Fruit fly (Drosophila melanogaster) whole organism, embryonic: Measurements from ENCODE around the gene Pfdn2.
A peak's percentile ranks its signal among the peaks of the same experiment; 100 is the strongest.

ENCODE experiments used
- ATbp ChIP-seq: fragments of 200-800 bp; sonication (Bioruptor generic); optimal IDR thresholded peaks from 2 replicates; lab custom pipeline; 2017; ENCODE audit warnings: missing biosample characterization, mild to moderate bottlenecking, missing genetic modification characterization, missing genetic modification reagents
- Atf-2 ChIP-seq: fragments of 200-800 bp; sonication (Bioruptor generic); optimal IDR thresholded peaks from 2 replicates; lab custom pipeline; 2016; ENCODE audit warnings: missing biosample characterization, missing genetic modification characterization
- B-H2 ChIP-seq: fragments of 200-800 bp; sonication (Bioruptor generic); optimal IDR thresholded peaks from 2 replicates; lab custom pipeline; 2018; ENCODE audit warnings: missing biosample characterization, mild to moderate bottlenecking, missing genetic modification characterization
- CG1024 ChIP-seq: fragments of 200-800 bp; sonication (Bioruptor generic); IDR thresholded peaks from 2 replicates; pipeline ENCODE4 v1.3.6; 2022; ENCODE audit warnings: missing biosample characterization, missing genetic modification characterization
- CG11093 ChIP-seq: fragments of 200-800 bp; sonication (Bioruptor generic); IDR thresholded peaks from 3 replicates; pipeline ENCODE4 v1.3.6; 2022; ENCODE audit warnings: missing biosample characterization, missing genetic modification characterization
- CG11723 ChIP-seq: fragments of 200-800 bp; sonication (Bioruptor generic); optimal IDR thresholded peaks from 2 replicates; lab custom pipeline; 2017; ENCODE audit warnings: missing biosample characterization, mild to moderate bottlenecking, missing genetic modification characterization
- CG12219 ChIP-seq: fragments of 200-800 bp; sonication (Bioruptor generic); optimal IDR thresholded peaks from 3 replicates; lab custom pipeline; 2018; ENCODE audit warnings: missing biosample characterization, mild to moderate bottlenecking, missing genetic modification characterization
- CG1233 ChIP-seq: fragments of 200-800 bp; sonication (Bioruptor generic); optimal IDR thresholded peaks from 4 replicates; lab custom pipeline; 2018; ENCODE audit warnings: missing biosample characterization, mild to moderate bottlenecking, missing genetic modification characterization
- CG12659 ChIP-seq: fragments of 200-800 bp; sonication (Bioruptor generic); optimal IDR thresholded peaks from 3 replicates; lab custom pipeline; 2017; ENCODE audit warnings: mild to moderate bottlenecking, missing biosample characterization, missing genetic modification reagents, missing genetic modification characterization
- CG12744 ChIP-seq: fragments of 200-800 bp; sonication (Bioruptor generic); optimal IDR thresholded peaks from 2 replicates; lab custom pipeline; 2016; ENCODE audit warnings: missing biosample characterization, missing genetic modification characterization
- CG14014 ChIP-seq: fragments of 200-800 bp; sonication (Bioruptor generic); IDR thresholded peaks from 2 replicates; pipeline ENCODE4 v1.3.6; 2022; ENCODE audit warnings: missing biosample characterization, missing genetic modification characterization
- CG1602 ChIP-seq: fragments of 200-800 bp; sonication (Bioruptor generic); optimal IDR thresholded peaks from 3 replicates; lab custom pipeline; 2016; ENCODE audit warnings: missing biosample characterization, missing genetic modification characterization
- CG17328 ChIP-seq: fragments of 200-800 bp; sonication (Bioruptor generic); IDR thresholded peaks from 2 replicates; pipeline ENCODE4 v1.3.6; 2022; ENCODE audit warnings: missing biosample characterization, missing genetic modification characterization
- CG31224 ChIP-seq: fragments of 200-800 bp; sonication (Bioruptor generic); IDR thresholded peaks from 2 replicates; pipeline ENCODE4 v1.3.6; 2022; ENCODE audit warnings: missing biosample characterization, missing genetic modification characterization
- CG33557 ChIP-seq: fragments of 200-800 bp; sonication (Bioruptor generic); optimal IDR thresholded peaks from 2 replicates; lab custom pipeline; 2019; ENCODE audit warnings: missing biosample characterization, mild to moderate bottlenecking, missing genetic modification characterization, moderate library complexity
- CG3726 ChIP-seq: fragments of 200-800 bp; sonication (Bioruptor generic); IDR thresholded peaks from 3 replicates; pipeline ENCODE4, ENCODE4 v1.3.6; 2022; ENCODE audit warnings: missing biosample characterization, missing genetic modification characterization
- CG3847 ChIP-seq: fragments of 200-800 bp; sonication (Bioruptor generic); IDR thresholded peaks from 2 replicates; pipeline ENCODE4 v1.3.6; 2022; ENCODE audit warnings: missing biosample characterization, missing genetic modification characterization
- CG4404 ChIP-seq: fragments of 200-800 bp; sonication (Bioruptor generic); IDR thresholded peaks from 2 replicates; pipeline ENCODE4 v1.3.6; 2022; ENCODE audit warnings: missing biosample characterization, missing genetic modification characterization
- CG4730 ChIP-seq: fragments of 200-800 bp; sonication (Bioruptor generic); IDR thresholded peaks from 2 replicates; pipeline ENCODE4 v1.3.6; 2022; ENCODE audit warnings: missing biosample characterization, missing genetic modification characterization
- CG8388 ChIP-seq: fragments of 200-800 bp; sonication (Bioruptor generic); optimal IDR thresholded peaks from 2 replicates; lab custom pipeline; 2019; ENCODE audit warnings: missing biosample characterization, mild to moderate bottlenecking, missing genetic modification characterization, moderate library complexity
- Doc2 ChIP-seq: fragments of 200-800 bp; sonication (Bioruptor generic); IDR thresholded peaks from 2 replicates; pipeline ENCODE4 v1.3.6; 2022; ENCODE audit warnings: missing biosample characterization, missing genetic modification characterization
- Elba2 ChIP-seq: fragments of 200-800 bp; sonication (Bioruptor generic); optimal IDR thresholded peaks from 3 replicates; lab custom pipeline; 2016; ENCODE audit warnings: missing biosample characterization, missing genetic modification characterization
- Fer3 ChIP-seq: fragments of 200-800 bp; sonication (Bioruptor generic); optimal IDR thresholded peaks from 2 replicates; lab custom pipeline; 2018; ENCODE audit warnings: missing biosample characterization, mild to moderate bottlenecking, missing genetic modification characterization, moderate library complexity
- HmgD ChIP-seq: fragments of 200-800 bp; sonication (Bioruptor generic); optimal IDR thresholded peaks from 3 replicates; lab custom pipeline; 2016; ENCODE audit warnings: missing biosample characterization, missing genetic modification characterization
- HmgZ ChIP-seq: fragments of 200-800 bp; sonication (Bioruptor generic); optimal IDR thresholded peaks from 2 replicates; lab custom pipeline; 2018; ENCODE audit warnings: missing biosample characterization, mild to moderate bottlenecking, missing genetic modification characterization
- Jarid2 ChIP-seq: fragments of 200-800 bp; sonication (Bioruptor generic); optimal IDR thresholded peaks from 3 replicates; lab custom pipeline; 2017; ENCODE audit warnings: mild to moderate bottlenecking, missing biosample characterization, missing genetic modification reagents, missing genetic modification characterization
- MBD-R2 ChIP-seq: fragments of 200-800 bp; sonication (Bioruptor generic); IDR thresholded peaks from 2 replicates; pipeline ENCODE4 v1.3.6; 2022; ENCODE audit warnings: missing biosample characterization, missing genetic modification characterization
- Mad ChIP-seq: fragments of 200-800 bp; sonication (Bioruptor generic); optimal IDR thresholded peaks from 2 replicates; lab custom pipeline; 2016; ENCODE audit warnings: missing biosample characterization, missing genetic modification characterization
- NC2α ChIP-seq: fragments of 200-800 bp; sonication (Bioruptor generic); optimal IDR thresholded peaks from 2 replicates; lab custom pipeline; 2016; ENCODE audit warnings: missing biosample characterization, missing genetic modification characterization
- NC2β ChIP-seq: fragments of 200-800 bp; sonication (Bioruptor generic); optimal IDR thresholded peaks from 2 replicates; lab custom pipeline; 2016; ENCODE audit warnings: missing biosample characterization, missing genetic modification characterization
- ash1 ChIP-seq: fragments of 200-800 bp; sonication (Bioruptor generic); optimal IDR thresholded peaks from 2 replicates; lab custom pipeline; 2018; ENCODE audit warnings: missing biosample characterization, mild to moderate bottlenecking, missing genetic modification characterization
- bab2 ChIP-seq: fragments of 200-800 bp; sonication (Bioruptor generic); optimal IDR thresholded peaks from 2 replicates; lab custom pipeline; 2016; ENCODE audit warnings: missing biosample characterization, missing genetic modification characterization
- cas ChIP-seq: fragments of 200-800 bp; sonication (Bioruptor generic); IDR thresholded peaks from 2 replicates; pipeline ENCODE4 v1.3.6; 2022; ENCODE audit warnings: missing biosample characterization, missing genetic modification characterization
- cg ChIP-seq: fragments of 200-800 bp; sonication (Bioruptor generic); optimal IDR thresholded peaks from 3 replicates; lab custom pipeline; 2019; ENCODE audit warnings: missing biosample characterization, mild to moderate bottlenecking, missing genetic modification characterization, moderate library complexity
- croc ChIP-seq: fragments of 200-800 bp; sonication (Bioruptor generic); conservative IDR thresholded peaks from 3 replicates; pipeline ENCODE4 v1.3.6; 2022; ENCODE audit warnings: missing biosample characterization, missing genetic modification characterization
- cwo ChIP-seq: fragments of 200-800 bp; sonication (Bioruptor generic); optimal IDR thresholded peaks from 3 replicates; lab custom pipeline; 2017; ENCODE audit warnings: missing biosample characterization, missing genetic modification characterization, mild to moderate bottlenecking, moderate library complexity, missing genetic modification reagents
- ems ChIP-seq: fragments of 200-800 bp; sonication (Bioruptor generic); optimal IDR thresholded peaks from 3 replicates; lab custom pipeline; 2016; ENCODE audit warnings: missing biosample characterization, missing genetic modification characterization
- fu2 ChIP-seq: fragments of 200-800 bp; sonication (Bioruptor generic); optimal IDR thresholded peaks from 2 replicates; lab custom pipeline; 2016; ENCODE audit warnings: missing biosample characterization, missing genetic modification characterization
- gfzf ChIP-seq: fragments of 200-800 bp; sonication (Bioruptor generic); optimal IDR thresholded peaks from 2 replicates; lab custom pipeline; 2016; ENCODE audit warnings: missing biosample characterization, mild to moderate bottlenecking, missing genetic modification characterization, moderate library complexity
- gsb-n ChIP-seq: fragments of 200-800 bp; sonication (Bioruptor generic); optimal IDR thresholded peaks from 3 replicates; lab custom pipeline; 2018; ENCODE audit warnings: missing biosample characterization, mild to moderate bottlenecking, missing genetic modification characterization
- hkb ChIP-seq, 2 experiments: fragments of 200-800 bp in 1 of 2; fragments of >200 bp in 1 of 2; sonication (Bioruptor generic) in 1 of 2; IDR thresholded peaks in 1 of 2; optimal IDR thresholded peaks in 1 of 2; 2 replicates each; pipeline versions ENCODE4 v1.3.6 to Lab custom; 2017 to 2022; ENCODE audit warnings: missing biosample characterization in 1 of 2, missing genetic modification characterization in 1 of 2
- lab ChIP-seq: fragments of 200-800 bp; sonication (Bioruptor generic); optimal IDR thresholded peaks from 3 replicates; lab custom pipeline; 2017; ENCODE audit warnings: missing biosample characterization, missing genetic modification characterization, mild to moderate bottlenecking, moderate library complexity, missing genetic modification reagents
- pfk ChIP-seq: fragments of 200-800 bp; sonication (Bioruptor generic); optimal IDR thresholded peaks from 2 replicates; lab custom pipeline; 2018; ENCODE audit warnings: missing biosample characterization, mild to moderate bottlenecking, missing genetic modification characterization, moderate library complexity
- ro ChIP-seq: fragments of 200-800 bp; sonication (Bioruptor generic); IDR thresholded peaks from 2 replicates; pipeline ENCODE4 v1.3.6; 2022; ENCODE audit warnings: missing biosample characterization, missing genetic modification characterization
- row ChIP-seq: fragments of 200-800 bp; sonication (Bioruptor generic); IDR thresholded peaks from 3 replicates; pipeline ENCODE4 v1.3.6; 2022; ENCODE audit warnings: missing biosample characterization, missing genetic modification characterization
- sima ChIP-seq: fragments of 200-800 bp; sonication (Bioruptor generic); optimal IDR thresholded peaks from 2 replicates; lab custom pipeline; 2016; ENCODE audit warnings: missing biosample characterization, missing genetic modification characterization
- slp2 ChIP-seq: fragments of 200-800 bp; sonication (Bioruptor generic); optimal IDR thresholded peaks from 2 replicates; lab custom pipeline; 2016; ENCODE audit warnings: missing biosample characterization, missing genetic modification characterization
- tap ChIP-seq: fragments of 200-800 bp; optimal IDR thresholded peaks from 3 replicates; lab custom pipeline; 2019; ENCODE audit warnings: missing biosample characterization, mild to moderate bottlenecking, missing genetic modification characterization, moderate library complexity
- toy ChIP-seq: fragments of 200-800 bp; sonication (Bioruptor generic); IDR thresholded peaks from 2 replicates; pipeline ENCODE4 v1.3.6; 2022; ENCODE audit warnings: missing biosample characterization, missing genetic modification characterization
- ttk ChIP-seq: fragments of 200-800 bp; sonication (Bioruptor generic); IDR thresholded peaks from 2 replicates; pipeline ENCODE4 v2.1.2; 2022; ENCODE audit warnings: missing biosample characterization, missing genetic modification characterization
- tx ChIP-seq: fragments of 200-800 bp; sonication (Bioruptor generic); optimal IDR thresholded peaks from 2 replicates; lab custom pipeline; 2016; ENCODE audit warnings: missing biosample characterization, missing genetic modification characterization
- zf30C ChIP-seq: fragments of 200-800 bp; sonication (Bioruptor generic); optimal IDR thresholded peaks from 3 replicates; lab custom pipeline; 2018; ENCODE audit warnings: missing biosample characterization, mild to moderate bottlenecking, missing genetic modification characterization

Pfdn2 gene

DNA sequence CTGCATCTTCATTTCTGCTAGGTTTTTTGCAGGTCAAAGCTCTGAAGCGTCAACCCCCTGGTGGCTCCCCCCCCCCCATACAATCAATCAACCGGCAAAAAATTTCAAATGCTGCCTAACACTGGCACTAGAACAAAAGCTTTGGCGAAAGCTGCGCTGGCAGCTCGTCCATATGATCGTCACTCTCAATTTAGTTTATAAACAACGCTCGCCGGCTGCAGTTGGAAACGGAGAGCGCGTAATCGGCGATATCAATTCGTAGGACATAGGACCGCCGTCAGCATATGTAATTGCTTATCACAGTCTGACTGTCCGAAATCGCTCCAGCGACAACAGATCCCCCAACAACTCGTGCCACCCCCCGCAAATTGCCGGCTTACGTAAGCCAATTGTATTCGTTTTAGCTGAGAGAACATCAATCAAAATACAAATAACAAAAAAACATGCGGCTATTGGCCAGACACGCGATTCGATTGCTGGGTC is 3.8 kb downstream of the Pfdn2 start, which contains the start of gene Mocs1 (continued):
- TF ChIP-seq gfzf: no peak
- no peak for TF ChIP-seq tap
- TF ChIP-seq ATbp: no peak
- TF ChIP-seq CG3726: no peak
- TF ChIP-seq NC2α (GFP tag; lab: Kevin White, UChicago): no peak
- TF ChIP-seq gsb-n (tag; lab: Kevin White, UChicago): no peak
- TF ChIP-seq CG31224 (GFP tag; lab: Robert Waterston, UW): no peak
- peak; percentile 36 for TF ChIP-seq B-H2
- no peak for TF ChIP-seq toy (GFP tag; lab: Robert Waterston, UW)
- TF ChIP-seq bab2 (GFP tag; lab: Kevin White, UChicago): no peak
- TF ChIP-seq hkb (optimal IDR thresholded peaks at IDR 0.05; lab: Kevin White, UChicago): no peak
- peak; percentile 17; the same call in 1 of the 2 replicates for TF ChIP-seq hkb (GFP tag; IDR thresholded peaks at IDR 0.05; lab: Robert Waterston, UW)
- TF ChIP-seq slp2: no peak
- no peak for TF ChIP-seq pfk
- TF ChIP-seq CG17328 (GFP tag; lab: Robert Waterston, UW): peak; percentile 30; the same call in 1 of the 2 replicates
- no peak for TF ChIP-seq CG4730 (GFP tag; lab: Robert Waterston, UW)
- TF ChIP-seq lab (GFP tag; lab: Kevin White, UChicago): peak; percentile 68
- TF ChIP-seq cg (GFP tag; lab: Kevin White, UChicago): no peak
- TF ChIP-seq CG12219 (GFP tag; lab: Kevin White, UChicago): no peak
- TF ChIP-seq ems: no peak
- TF ChIP-seq tx: no peak
- peak; percentile 41; the same call in 1 of the 2 replicates for TF ChIP-seq MBD-R2 (GFP tag; lab: Robert Waterston, UW)
- peak; percentile 40 for TF ChIP-seq cwo (GFP tag; lab: Kevin White, UChicago)
- no peak for TF ChIP-seq row (GFP tag; lab: Robert Waterston, UW)
- no peak for TF ChIP-seq NC2β
- no peak for TF ChIP-seq zf30C (GFP tag; lab: Kevin White, UChicago)
- no peak for TF ChIP-seq croc (GFP tag; lab: Robert Waterston, UW)
- no peak for TF ChIP-seq sima (GFP tag; lab: Kevin White, UChicago)
- TF ChIP-seq CG11723 (GFP tag; lab: Kevin White, UChicago): no peak
- no peak for TF ChIP-seq ash1 (GFP tag; lab: Kevin White, UChicago)
- TF ChIP-seq CG1233: no peak
- TF ChIP-seq Mad (GFP tag; lab: Kevin White, UChicago): no peak
- TF ChIP-seq CG4404 (GFP tag; lab: Robert Waterston, UW): no peak
- no peak for TF ChIP-seq CG1024 (GFP tag; lab: Robert Waterston, UW)
- no peak for TF ChIP-seq cas (GFP tag; lab: Robert Waterston, UW)
- peak; percentile 26; the same call in 1 of the 2 replicates for TF ChIP-seq ttk
- no peak for TF ChIP-seq CG8388 (GFP tag; lab: Kevin White, UChicago)
- no peak for TF ChIP-seq CG14014
- TF ChIP-seq Elba2 (GFP tag; lab: Kevin White, UChicago): no peak
- no peak for TF ChIP-seq CG12659 (GFP tag; lab: Kevin White, UChicago)
- TF ChIP-seq Doc2 (GFP tag; lab: Robert Waterston, UW): no peak
- TF ChIP-seq HmgD (GFP tag; lab: Kevin White, UChicago): no peak
- no peak for TF ChIP-seq fu2 (GFP tag; lab: Kevin White, UChicago)
- no peak for TF ChIP-seq CG11093
- peak; percentile 57 for TF ChIP-seq Jarid2 (GFP tag; lab: Kevin White, UChicago)
- TF ChIP-seq CG3847 (GFP tag; lab: Robert Waterston, UW): peak; percentile 25; the same call in 1 of the 2 replicates
- TF ChIP-seq Fer3: no peak
- no peak for TF ChIP-seq Atf-2 (GFP tag; lab: Kevin White, UChicago)
- TF ChIP-seq CG12744 (GFP tag; lab: Kevin White, UChicago): no peak
- TF ChIP-seq CG1602 (GFP tag; lab: Kevin White, UChicago): no peak
- TF ChIP-seq HmgZ (tag; lab: Kevin White, UChicago): peak; percentile 38
- no peak for TF ChIP-seq ro (GFP tag; lab: Robert Waterston, UW)
- no peak for TF ChIP-seq CG33557
